Worm (Caenorhabditis elegans) whole organism, late embryonic: ENCODE data around the gene fars-2.

Experiments used
- C38D4.7 ChIP-seq: fragments of 200-800 bp; sonication (Bioruptor generic); optimal IDR thresholded peaks from 2 replicates; lab custom pipeline; 2018; ENCODE audit warnings: mild to moderate bottlenecking, missing genetic modification characterization, moderate library complexity, missing compliant biosample characterization
- K02D7.2 ChIP-seq: sonication (generic microtip); optimal IDR thresholded peaks from 2 replicates; lab custom pipeline; 2017; ENCODE audit warnings: mild to moderate bottlenecking, missing genetic modification characterization, missing compliant biosample characterization
- T23F11.4 ChIP-seq: fragments of 200-800 bp; sonication (Bioruptor generic); optimal IDR thresholded peaks from 2 replicates; lab custom pipeline; 2018; ENCODE audit warnings: mild to moderate bottlenecking, missing genetic modification characterization, missing compliant biosample characterization
- Y22D7AL.16 ChIP-seq: sonication (generic microtip); optimal IDR thresholded peaks from 2 replicates; lab custom pipeline; 2016; ENCODE audit warnings: missing genetic modification characterization, missing compliant biosample characterization
- ama-1 ChIP-seq: fragments of 150-350 bp; optimal IDR thresholded peaks from 2 replicates; lab custom pipeline; 2014
- ceh-18 ChIP-seq: sonication (generic microtip); optimal IDR thresholded peaks from 2 replicates; lab custom pipeline; 2016; ENCODE audit warnings: missing genetic modification characterization, missing compliant biosample characterization
- ceh-2 ChIP-seq: sonication (generic microtip); optimal IDR thresholded peaks from 2 replicates; lab custom pipeline; 2016; ENCODE audit warnings: missing genotype, missing genetic modification characterization, missing compliant biosample characterization
- ceh-22 ChIP-seq: sonication (generic microtip); optimal IDR thresholded peaks from 2 replicates; lab custom pipeline; 2017; ENCODE audit warnings: missing biosample characterization, missing genetic modification characterization
- ceh-31 ChIP-seq: sonication (generic microtip); optimal IDR thresholded peaks from 2 replicates; lab custom pipeline; 2016; ENCODE audit warnings: missing genetic modification characterization, missing compliant biosample characterization
- ceh-45 ChIP-seq: fragments of 200-800 bp; sonication (Bioruptor generic); IDR thresholded peaks from 2 replicates; pipeline ENCODE4 v1.3.6; 2022; ENCODE audit warnings: missing genetic modification reagents, missing genetic modification characterization, missing compliant biosample characterization
- ceh-48 ChIP-seq: sonication (generic microtip); optimal IDR thresholded peaks from 2 replicates; lab custom pipeline; 2016; ENCODE audit warnings: missing genetic modification characterization, inconsistent platforms, missing compliant biosample characterization
- ceh-6 ChIP-seq: fragments of 200-800 bp; sonication (Bioruptor generic); optimal IDR thresholded peaks from 2 replicates; lab custom pipeline; 2018; ENCODE audit warnings: mild to moderate bottlenecking, missing genetic modification characterization, missing compliant biosample characterization
- ceh-9 ChIP-seq: sonication (generic microtip); optimal IDR thresholded peaks from 2 replicates; lab custom pipeline; 2016; ENCODE audit warnings: mild to moderate bottlenecking, missing genetic modification characterization, inconsistent platforms, missing compliant biosample characterization
- che-1 ChIP-seq: sonication (generic microtip); optimal IDR thresholded peaks from 2 replicates; lab custom pipeline; 2016; ENCODE audit warnings: mild to moderate bottlenecking, missing genetic modification characterization, missing compliant biosample characterization
- dve-1 ChIP-seq: sonication (generic microtip); optimal IDR thresholded peaks from 2 replicates; lab custom pipeline; 2017; ENCODE audit warnings: antibody characterized with exemption, mild to moderate bottlenecking, missing genetic modification characterization, missing compliant biosample characterization
- fkh-6 ChIP-seq: sonication (generic microtip); optimal IDR thresholded peaks from 2 replicates; lab custom pipeline; 2016; ENCODE audit warnings: missing genetic modification characterization, missing compliant biosample characterization
- gmeb-2 ChIP-seq: sonication (generic microtip); optimal IDR thresholded peaks from 2 replicates; lab custom pipeline; 2016; ENCODE audit warnings: missing genetic modification characterization, inconsistent platforms, missing compliant biosample characterization
- hlh-15 ChIP-seq: sonication (generic microtip); optimal IDR thresholded peaks from 2 replicates; lab custom pipeline; 2016; ENCODE audit warnings: missing genetic modification characterization, missing compliant biosample characterization
- hlh-6 ChIP-seq: sonication (generic microtip); optimal IDR thresholded peaks from 2 replicates; lab custom pipeline; 2016; ENCODE audit warnings: missing genotype, missing genetic modification characterization, missing compliant biosample characterization
- madf-2 ChIP-seq: sonication (generic microtip); optimal IDR thresholded peaks from 2 replicates; lab custom pipeline; 2017; ENCODE audit warnings: missing genetic modification characterization, missing compliant biosample characterization
- npax-4 ChIP-seq: sonication (generic microtip); optimal IDR thresholded peaks from 2 replicates; lab custom pipeline; 2016; ENCODE audit warnings: missing genetic modification characterization, missing compliant biosample characterization
- pag-3 ChIP-seq: sonication (generic microtip); optimal IDR thresholded peaks from 2 replicates; lab custom pipeline; 2016; ENCODE audit warnings: missing compliant biosample characterization, missing genetic modification characterization, borderline replicate concordance
- pha-2 ChIP-seq: sonication (generic microtip); optimal IDR thresholded peaks from 2 replicates; lab custom pipeline; 2017; ENCODE audit warnings: mild to moderate bottlenecking, missing genetic modification characterization, missing compliant biosample characterization
- pha-4 ChIP-seq: fragments of 150-350 bp; optimal IDR thresholded peaks from 2 replicates; lab custom pipeline; 2018; ENCODE audit warnings: missing biosample characterization, missing genetic modification reagents, missing genetic modification characterization
- ref-2 ChIP-seq: sonication (generic microtip); optimal IDR thresholded peaks from 2 replicates; lab custom pipeline; 2016; ENCODE audit warnings: missing genetic modification characterization, missing compliant biosample characterization
- rnt-1 ChIP-seq: sonication (generic microtip); optimal IDR thresholded peaks from 2 replicates; lab custom pipeline; 2016; ENCODE audit warnings: missing genetic modification characterization, missing compliant biosample characterization
- sdc-2 ChIP-seq: sonication (generic microtip); optimal IDR thresholded peaks from 2 replicates; lab custom pipeline; 2016; ENCODE audit warnings: missing genotype, missing genetic modification characterization, missing compliant biosample characterization
- syd-9 ChIP-seq: sonication (generic microtip); optimal IDR thresholded peaks from 2 replicates; lab custom pipeline; 2016; ENCODE audit warnings: mild to moderate bottlenecking, missing genetic modification characterization, moderate library complexity, missing compliant biosample characterization
- tbx-2 ChIP-seq: sonication (generic microtip); optimal IDR thresholded peaks from 2 replicates; lab custom pipeline; 2016; ENCODE audit warnings: missing genetic modification characterization, missing compliant biosample characterization
- tbx-7 ChIP-seq: sonication (generic microtip); optimal IDR thresholded peaks from 2 replicates; lab custom pipeline; 2016; ENCODE audit warnings: missing genotype, missing genetic modification characterization, missing compliant biosample characterization
- ttx-3 ChIP-seq: sonication (generic microtip); optimal IDR thresholded peaks from 2 replicates; lab custom pipeline; 2016; ENCODE audit warnings: missing genetic modification reagents, missing genetic modification characterization, missing compliant biosample characterization
- unc-3 ChIP-seq, 2 experiments: fragments of 200-800 bp in 1 of 2; sonication (Bioruptor generic) in 1 of 2; sonication (generic microtip) in 1 of 2; conservative IDR thresholded peaks in 1 of 2; optimal IDR thresholded peaks in 1 of 2; 2 replicates each; pipeline versions ENCODE4 v1.3.6 to Lab custom; 2016 to 2022; ENCODE audit warnings: missing compliant biosample characterization in 2 of 2, missing genetic modification characterization in 2 of 2, missing genetic modification reagents in 1 of 2
- unc-86 ChIP-seq: sonication (generic microtip); optimal IDR thresholded peaks from 2 replicates; lab custom pipeline; 2016; ENCODE audit warnings: missing genetic modification characterization, missing compliant biosample characterization
- ztf-16 ChIP-seq: sonication (generic microtip); optimal IDR thresholded peaks from 2 replicates; lab custom pipeline; 2017; ENCODE audit warnings: missing genetic modification characterization, missing compliant biosample characterization

fars-2 gene

ce11 chrV:19923924-19924323 lies 16.7 kb upstream of the fars-2 start, which contains the start of gene skr-4:
skr-4 (plus strand) TSS chrV:19924224.
- TF ChIP-seq pha-2 (tag; lab: Kevin White, UChicago), result no peak

ce11 chrV:19922613-19923012 lies 15.4 kb upstream of the fars-2 start, which contains the start of gene Y60A3A.16:
Y60A3A.16 (minus strand) TSS chrV:19922713.
- TF ChIP-seq dve-1, result no peak
- no peak for TF ChIP-seq K02D7.2
- TF ChIP-seq syd-9, result no peak
- TF ChIP-seq hlh-6, result no peak
- no peak for TF ChIP-seq Y22D7AL.16 (tag; lab: Kevin White, UChicago)
- TF ChIP-seq madf-2 (tag; lab: Kevin White, UChicago), result no peak
- no peak for TF ChIP-seq gmeb-2 (tag; lab: Kevin White, UChicago)
- no peak for TF ChIP-seq ceh-31
- no peak for TF ChIP-seq pag-3 (tag; lab: Kevin White, UChicago)

- TF ChIP-seq pag-3 (tag; lab: Kevin White, UChicago) (no peak), syd-9 (no peak), ceh-22 (no peak), ceh-45 (GFP tag; lab: Robert Waterston, UW) (no peak), sdc-2 (tag; lab: Kevin White, UChicago) (no peak), unc-86 (no peak), tbx-7 (tag; lab: Kevin White, UChicago) (no peak)
Measured at ce11 chrV:19915973-19916605, 8.9 kb upstream of the fars-2 start, which contains the start of the genes chk-2 and Y60A3A.19. chk-2 (minus strand) TSS chrV:19916023. Y60A3A.19 (plus strand) TSS chrV:19916555.

ce11 chrV:19909435-19909834 lies 2.2 kb upstream of the fars-2 start:
- TF ChIP-seq ceh-48, result peak; percentile 71

- TF ChIP-seq pha-4 (tag; lab: Kevin White, UChicago) (no peak), ceh-2 (tag; lab: Kevin White, UChicago) (no peak), sdc-2 (tag; lab: Kevin White, UChicago) (no peak), K02D7.2 (no peak), gmeb-2 (tag; lab: Kevin White, UChicago) (no peak), tbx-2 (tag; lab: Kevin White, UChicago) (no peak), ama-1 (no peak)
- TF ChIP-seq, all 69 proteins: peak for 0
Measured at ce11 chrV:19908854-19909253, 1.6 kb upstream of the fars-2 start.

ce11 chrV:19905988-19906387 lies 1.2 kb downstream of the fars-2 start:
- TF ChIP-seq hlh-15 (tag; lab: Kevin White, UChicago), result no peak
- TF ChIP-seq ceh-48, result peak; percentile 79

DNA sequence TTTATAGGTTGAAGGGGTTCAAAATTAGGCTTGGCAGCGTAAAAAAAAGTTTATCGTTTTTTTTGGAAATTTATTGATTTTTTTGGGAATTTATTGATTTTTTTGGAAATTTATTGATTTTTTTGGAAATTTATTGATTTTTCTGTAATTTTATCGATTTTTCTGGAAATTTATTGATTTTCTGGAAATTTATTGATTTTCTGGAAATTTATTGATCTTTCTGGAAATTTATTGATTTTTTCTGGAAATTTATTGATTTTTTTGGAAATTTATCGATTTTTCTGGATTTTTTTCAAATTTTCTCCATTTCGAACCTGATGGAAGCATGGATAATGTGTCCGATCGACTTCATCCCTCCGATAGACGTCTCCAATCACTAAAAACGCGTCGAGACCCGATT lies 2.4 kb downstream of the fars-2 start:
- TF ChIP-seq fkh-6 (no peak), ceh-6 (GFP tag; lab: Kevin White, UChicago) (no peak), che-1 (tag; lab: Kevin White, UChicago) (no peak), ceh-45 (GFP tag; lab: Robert Waterston, UW) (no peak), pha-2 (tag; lab: Kevin White, UChicago) (no peak), ceh-48 (peak; percentile 75)

ce11 chrV:19901826-19902225 lies 5.4 kb downstream of the fars-2 start:
- peak; percentile 61 for TF ChIP-seq ceh-48
- TF ChIP-seq T23F11.4 (GFP tag; lab: Kevin White, UChicago), result no peak
- no peak for TF ChIP-seq dve-1

DNA sequence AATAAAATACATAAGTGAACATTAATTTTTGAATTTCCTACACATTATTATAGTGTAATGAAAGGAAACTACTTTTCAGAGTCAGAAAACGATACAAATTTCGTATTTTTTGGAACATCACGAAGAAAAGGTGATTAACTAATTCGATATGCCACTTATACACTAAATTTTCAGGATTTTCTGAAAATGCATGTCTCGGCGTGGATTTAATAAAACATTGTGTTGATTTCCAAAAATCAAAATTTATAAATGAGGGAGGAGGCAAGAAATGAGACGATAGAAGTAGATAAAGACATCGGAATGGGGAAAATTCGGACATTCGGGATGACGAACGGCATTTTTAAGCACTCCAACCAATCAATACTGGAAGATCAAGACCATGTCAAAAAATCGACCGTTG lies 8.1 kb downstream of the fars-2 start, which contains the start of gene Y116F11B.14:
Gene Y116F11B.14, plus strand, starts transcription at position 301 of the 400 bp plus-strand sequence.
- TF ChIP-seq npax-4 (no peak), pha-2 (tag; lab: Kevin White, UChicago) (no peak), rnt-1 (tag; lab: Kevin White, UChicago) (no peak), ceh-2 (tag; lab: Kevin White, UChicago) (no peak), ceh-18 (tag; lab: Kevin White, UChicago) (no peak), pag-3 (tag; lab: Kevin White, UChicago) (no peak), Y22D7AL.16 (tag; lab: Kevin White, UChicago) (no peak), ceh-9 (tag; lab: Kevin White, UChicago) (no peak), tbx-2 (tag; lab: Kevin White, UChicago) (no peak), sdc-2 (tag; lab: Kevin White, UChicago) (no peak), C38D4.7 (no peak), ref-2 (tag; lab: Kevin White, UChicago) (no peak), ttx-3 (tag; lab: Kevin White, UChicago) (no peak), unc-3 (GFP tag; conservative IDR thresholded peaks at IDR 0.05; lab: Robert Waterston, UW) (no peak), unc-3 (tag; optimal IDR thresholded peaks at IDR 0.05; lab: Kevin White, UChicago) (no peak), ztf-16 (tag; lab: Kevin White, UChicago) (no peak)
